Worm (Caenorhabditis elegans): ENCODE data around the gene ubc-20.

ubc-20 gene

DNA sequence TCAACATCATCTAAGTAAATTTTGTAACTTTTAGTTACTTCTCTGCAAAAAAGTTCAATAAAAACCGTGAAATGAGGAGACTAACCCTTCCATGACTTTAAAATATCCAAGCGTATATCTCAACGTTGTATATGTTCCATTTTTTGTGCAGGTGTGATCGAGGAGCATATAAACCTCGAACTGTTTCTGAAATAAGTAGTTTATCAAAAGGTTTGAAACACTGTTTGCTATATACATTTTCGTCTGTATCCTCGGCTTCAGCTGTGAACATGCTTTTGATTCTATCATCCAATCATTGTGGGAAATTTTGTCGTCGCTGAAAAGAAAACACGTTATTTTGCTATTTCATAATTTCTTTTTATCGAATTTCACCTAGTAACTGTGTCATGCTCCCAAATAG is 7.7 kb upstream of the ubc-20 start, which contains the start of gene F40G9.5:
TSS of gene F40G9.5 (plus strand) at position 301 of the 400 bp plus-strand sequence.
- TF ChIP-seq hnd-1 (tag; optimal IDR thresholded peaks at IDR 0.05) = no peak
- TF ChIP-seq flt-1 (GFP tag; IDR thresholded peaks at IDR 0.05) = no peak
- TF ChIP-seq hmbx-1 (tag; optimal IDR thresholded peaks at IDR 0.05) = no peak
- TF ChIP-seq ceh-36 (tag; optimal IDR thresholded peaks at IDR 0.05) = no peak
- no peak for TF ChIP-seq sea-1 (GFP tag; conservative IDR thresholded peaks at IDR 0.05)
- no peak for TF ChIP-seq tra-4 (tag; optimal IDR thresholded peaks at IDR 0.05)
- TF ChIP-seq B0310.2 (tag; optimal IDR thresholded peaks at IDR 0.05) = no peak
- no peak for TF ChIP-seq hmg-4 (GFP tag; optimal IDR thresholded peaks at IDR 0.05)
- no peak for TF ChIP-seq ama-1 (optimal IDR thresholded peaks at IDR 0.05)
- TF ChIP-seq F13C5.2 (tag; optimal IDR thresholded peaks at IDR 0.05) = no peak
- TF ChIP-seq tbx-11 (GFP tag; IDR thresholded peaks at IDR 0.05) = no peak
- no peak for TF ChIP-seq ets-7 (tag; optimal IDR thresholded peaks at IDR 0.05)
- no peak for TF ChIP-seq scrt-1 (GFP tag; IDR thresholded peaks at IDR 0.05)
- TF ChIP-seq tbx-37 (GFP tag; conservative IDR thresholded peaks at IDR 0.05) = no peak
- no peak for TF ChIP-seq aly-1 (tag; optimal IDR thresholded peaks at IDR 0.05)
- no peak for TF ChIP-seq ceh-13 (GFP tag; optimal IDR thresholded peaks at IDR 0.05)
- no peak for TF ChIP-seq pes-1 (GFP tag; IDR thresholded peaks at IDR 0.05)

DNA sequence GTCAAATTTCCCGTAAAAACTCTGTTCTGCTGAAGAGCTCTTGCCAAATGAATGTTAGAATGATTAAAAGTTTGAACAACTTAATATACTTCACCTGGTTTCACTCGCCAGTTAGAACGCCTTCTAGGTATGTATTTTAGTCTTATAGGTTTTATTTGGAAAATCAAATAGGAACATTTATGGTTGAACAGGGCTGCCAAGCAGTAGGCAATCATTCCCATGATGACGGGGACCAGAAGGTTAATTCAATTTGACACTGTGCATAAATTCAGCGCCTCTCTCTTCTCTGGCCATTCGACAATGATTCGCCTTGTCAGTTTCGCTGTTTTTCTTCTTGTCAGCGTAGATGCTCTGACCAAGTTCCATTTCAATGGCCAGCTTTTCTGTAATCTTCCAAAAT is 6.6 kb upstream of the ubc-20 start, which contains the start of gene F40G9.15:
TSS of gene F40G9.15 (plus strand) at position 301 of the 400 bp plus-strand sequence.
- TF ChIP-seq ceh-13 (GFP tag; optimal IDR thresholded peaks at IDR 0.05) (peak; percentile 12), B0310.2 (tag; optimal IDR thresholded peaks at IDR 0.05) (no peak)

DNA sequence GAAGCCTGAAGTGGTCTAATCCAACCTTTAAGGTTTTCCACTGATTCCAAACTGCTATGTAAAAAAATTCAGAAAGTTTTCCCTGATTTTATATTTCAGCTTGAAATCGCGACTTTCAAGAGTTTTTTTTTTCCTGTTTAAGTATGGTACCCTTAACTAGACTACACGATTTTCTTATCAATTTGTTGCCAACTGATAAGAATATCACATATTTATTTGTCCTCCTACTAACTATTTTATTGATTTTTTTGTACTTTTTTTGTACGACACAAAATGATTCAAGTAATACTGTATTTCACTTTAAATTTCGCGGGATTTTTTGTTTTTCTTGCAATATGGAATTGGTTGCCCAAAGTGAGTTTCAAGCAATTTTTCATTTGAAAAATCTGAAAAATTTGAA is 5.6 kb upstream of the ubc-20 start:
- no peak for TF ChIP-seq tbx-37 (GFP tag; conservative IDR thresholded peaks at IDR 0.05)
- TF ChIP-seq hnd-1 (tag; optimal IDR thresholded peaks at IDR 0.05) = no peak
- no peak for TF ChIP-seq tra-4 (tag; optimal IDR thresholded peaks at IDR 0.05)
- TF ChIP-seq sea-1 (GFP tag; conservative IDR thresholded peaks at IDR 0.05) = no peak
- TF ChIP-seq hmg-4 (GFP tag; optimal IDR thresholded peaks at IDR 0.05) = no peak
- no peak for TF ChIP-seq ets-7 (tag; optimal IDR thresholded peaks at IDR 0.05)
- TF ChIP-seq B0310.2 (tag; optimal IDR thresholded peaks at IDR 0.05) = no peak
- no peak for TF ChIP-seq hmbx-1 (tag; optimal IDR thresholded peaks at IDR 0.05)
- TF ChIP-seq pes-1 (GFP tag; IDR thresholded peaks at IDR 0.05) = no peak

DNA sequence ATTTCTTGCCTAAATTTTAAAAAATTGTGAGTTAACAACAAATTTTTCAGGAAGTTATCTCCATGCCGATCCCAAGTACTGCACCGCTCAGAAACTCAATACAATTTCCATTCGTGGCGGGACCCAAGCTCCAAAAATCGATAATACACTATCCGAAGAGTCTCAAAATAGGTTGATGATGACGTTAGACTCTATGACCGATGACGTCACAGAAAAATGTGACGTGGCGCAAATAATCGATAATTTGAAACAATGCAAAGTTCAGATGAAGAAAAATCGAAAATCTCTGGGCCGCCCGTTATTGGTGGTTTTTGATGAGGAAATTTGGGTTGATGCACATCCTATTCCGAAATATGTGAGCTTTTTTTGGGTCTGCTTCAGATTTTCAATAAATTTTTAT is 4.3 kb upstream of the ubc-20 start:
- TF ChIP-seq hmbx-1 (tag; optimal IDR thresholded peaks at IDR 0.05) (no peak), F13C5.2 (tag; optimal IDR thresholded peaks at IDR 0.05) (no peak), hmg-4 (GFP tag; optimal IDR thresholded peaks at IDR 0.05) (no peak), ceh-13 (GFP tag; optimal IDR thresholded peaks at IDR 0.05) (no peak), ama-1 (optimal IDR thresholded peaks at IDR 0.05) (no peak), scrt-1 (GFP tag; IDR thresholded peaks at IDR 0.05) (no peak), ceh-36 (tag; optimal IDR thresholded peaks at IDR 0.05) (no peak), pes-1 (GFP tag; IDR thresholded peaks at IDR 0.05) (no peak), flt-1 (GFP tag; IDR thresholded peaks at IDR 0.05) (no peak), tbx-37 (GFP tag; conservative IDR thresholded peaks at IDR 0.05) (no peak), aly-1 (tag; optimal IDR thresholded peaks at IDR 0.05) (no peak), sea-1 (GFP tag; conservative IDR thresholded peaks at IDR 0.05) (no peak), tbx-11 (GFP tag; IDR thresholded peaks at IDR 0.05) (no peak), B0310.2 (tag; optimal IDR thresholded peaks at IDR 0.05) (no peak), ets-7 (tag; optimal IDR thresholded peaks at IDR 0.05) (no peak), hnd-1 (tag; optimal IDR thresholded peaks at IDR 0.05) (no peak), tra-4 (tag; optimal IDR thresholded peaks at IDR 0.05) (no peak)

DNA sequence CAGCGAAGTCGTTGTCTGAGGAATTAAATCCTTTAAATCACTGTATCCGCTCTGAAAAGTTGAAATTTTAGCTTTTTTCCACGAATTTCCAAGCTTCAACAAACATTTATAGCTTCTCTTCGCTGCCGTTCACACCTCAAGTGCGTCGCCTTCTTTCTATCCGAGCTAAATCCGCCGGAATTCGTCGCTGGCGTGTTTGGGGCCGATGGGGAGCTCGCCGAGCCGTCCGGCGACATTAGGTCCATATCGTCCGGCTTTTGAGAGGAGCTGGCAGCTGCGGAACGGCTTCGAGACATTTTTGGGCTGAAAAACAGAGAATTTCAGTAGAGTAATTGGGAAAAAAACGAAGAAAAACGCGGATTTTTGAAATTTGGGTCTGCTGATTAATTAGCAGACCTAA is 809 bp upstream of the ubc-20 start, which contains the start of gene mxl-2:
TSS of gene mxl-2 (minus strand) at position 303 of the 400 bp plus-strand sequence.
- TF ChIP-seq B0310.2 (tag; optimal IDR thresholded peaks at IDR 0.05) (no peak), ceh-13 (GFP tag; optimal IDR thresholded peaks at IDR 0.05) (no peak), ets-7 (tag; optimal IDR thresholded peaks at IDR 0.05) (no peak), tbx-37 (GFP tag; conservative IDR thresholded peaks at IDR 0.05) (no peak), hmg-4 (GFP tag; optimal IDR thresholded peaks at IDR 0.05) (no peak), hmbx-1 (tag; optimal IDR thresholded peaks at IDR 0.05) (no peak), scrt-1 (GFP tag; IDR thresholded peaks at IDR 0.05) (no peak), tra-4 (tag; optimal IDR thresholded peaks at IDR 0.05) (no peak), hnd-1 (tag; optimal IDR thresholded peaks at IDR 0.05) (no peak), flt-1 (GFP tag; IDR thresholded peaks at IDR 0.05) (no peak), sea-1 (GFP tag; conservative IDR thresholded peaks at IDR 0.05) (no peak), tbx-11 (GFP tag; IDR thresholded peaks at IDR 0.05) (no peak), F13C5.2 (tag; optimal IDR thresholded peaks at IDR 0.05) (no peak), pes-1 (GFP tag; IDR thresholded peaks at IDR 0.05) (no peak), aly-1 (tag; optimal IDR thresholded peaks at IDR 0.05) (no peak), ama-1 (optimal IDR thresholded peaks at IDR 0.05) (no peak), ceh-36 (tag; optimal IDR thresholded peaks at IDR 0.05) (no peak)

DNA sequence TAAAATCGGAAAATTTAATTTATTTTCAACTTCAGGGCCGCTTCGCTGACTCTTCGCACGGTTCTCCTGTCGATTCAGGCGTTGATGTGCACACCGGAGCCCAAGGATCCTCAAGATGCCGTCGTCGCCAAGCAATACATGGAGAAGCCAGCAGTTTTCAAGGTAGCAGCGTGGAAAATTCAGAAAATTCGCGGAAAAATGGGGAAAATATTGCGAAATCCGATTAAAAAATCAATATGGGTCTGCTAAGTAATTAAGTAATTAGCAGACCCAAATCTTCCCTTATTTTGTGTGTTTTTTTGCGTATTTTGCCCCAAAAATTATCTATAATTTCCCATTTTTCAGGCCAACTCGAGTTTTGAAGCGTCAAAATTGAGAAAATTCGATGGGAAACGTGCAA is 642 bp downstream of the ubc-20 start:
- TF ChIP-seq ets-7 (tag; optimal IDR thresholded peaks at IDR 0.05) (no peak), sea-1 (GFP tag; conservative IDR thresholded peaks at IDR 0.05) (no peak), hmbx-1 (tag; optimal IDR thresholded peaks at IDR 0.05) (no peak), pes-1 (GFP tag; IDR thresholded peaks at IDR 0.05) (no peak), hmg-4 (GFP tag; optimal IDR thresholded peaks at IDR 0.05) (no peak), tbx-37 (GFP tag; conservative IDR thresholded peaks at IDR 0.05) (no peak), tra-4 (tag; optimal IDR thresholded peaks at IDR 0.05) (no peak), ceh-36 (tag; optimal IDR thresholded peaks at IDR 0.05) (no peak), aly-1 (tag; optimal IDR thresholded peaks at IDR 0.05) (no peak), tbx-11 (GFP tag; IDR thresholded peaks at IDR 0.05) (no peak), flt-1 (GFP tag; IDR thresholded peaks at IDR 0.05) (no peak), B0310.2 (tag; optimal IDR thresholded peaks at IDR 0.05) (no peak), scrt-1 (GFP tag; IDR thresholded peaks at IDR 0.05) (no peak), ama-1 (optimal IDR thresholded peaks at IDR 0.05) (no peak), F13C5.2 (tag; optimal IDR thresholded peaks at IDR 0.05) (no peak), ceh-13 (GFP tag; optimal IDR thresholded peaks at IDR 0.05) (no peak)

DNA sequence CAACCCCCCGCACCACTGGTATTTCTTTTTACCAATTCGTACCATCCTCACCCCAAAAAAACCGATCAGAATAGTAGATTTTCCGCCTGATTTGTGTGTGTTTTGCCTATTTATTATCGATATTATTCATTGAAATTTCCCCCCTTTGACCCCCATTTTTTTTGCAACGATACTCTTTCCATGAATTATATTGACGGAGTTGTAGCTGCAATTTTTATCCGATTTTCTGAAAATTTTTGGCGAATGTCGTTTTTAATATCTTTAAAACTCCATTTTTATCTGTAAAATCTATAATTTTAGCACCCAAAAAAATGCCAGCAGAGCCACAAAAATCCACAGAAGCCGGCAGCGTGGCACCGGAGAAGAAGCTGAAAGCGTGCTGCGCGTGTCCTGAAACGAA is 2.0 kb downstream of the ubc-20 start, which contains the start of gene cox-17:
TSS of gene cox-17 (plus strand) at position 301 of the 400 bp plus-strand sequence.
- TF ChIP-seq tra-4 (tag; optimal IDR thresholded peaks at IDR 0.05) (no peak), ets-7 (tag; optimal IDR thresholded peaks at IDR 0.05) (no peak)

All from whole organism, early embryonic.